Fruit fly (Drosophila melanogaster): ENCODE data around the gene Phs.

Phs gene

DNA sequence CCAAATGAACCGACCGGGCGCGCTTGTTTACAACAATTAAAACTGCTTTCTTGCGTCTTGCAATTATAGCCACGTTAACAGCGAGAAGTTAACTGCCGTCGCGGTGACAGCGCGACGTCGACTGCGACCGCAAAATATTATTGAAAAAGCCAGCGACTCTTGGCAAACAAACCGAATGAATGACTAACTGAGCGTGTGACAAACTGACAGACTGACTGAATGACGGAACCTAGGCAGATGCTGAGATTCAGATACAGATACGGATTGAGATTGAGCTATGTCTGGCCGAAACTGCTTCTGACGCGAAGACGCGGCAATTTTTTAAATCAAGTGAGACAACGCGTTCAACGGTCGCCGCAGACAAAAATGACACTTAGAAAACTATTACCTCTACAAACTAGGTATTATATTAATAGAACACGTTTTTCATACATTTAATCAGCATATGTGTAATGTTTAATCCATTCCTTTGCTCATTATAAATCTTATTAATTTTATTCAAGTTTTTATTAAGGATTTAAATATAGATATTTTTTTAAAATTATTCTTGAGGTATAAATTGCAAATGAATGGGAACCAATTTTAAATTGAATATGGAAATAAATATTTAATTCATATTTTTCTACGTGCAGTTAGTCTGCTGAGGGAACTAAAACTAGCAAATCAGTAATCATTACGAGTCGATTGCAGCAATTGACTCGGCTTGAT, 14.8 kb downstream of the Phs start:
- TF ChIP-seq CG17801 (GFP tag; optimal IDR thresholded peaks at IDR 0.05; ENCODE audit: partially characterized antibody): no peak

DNA sequence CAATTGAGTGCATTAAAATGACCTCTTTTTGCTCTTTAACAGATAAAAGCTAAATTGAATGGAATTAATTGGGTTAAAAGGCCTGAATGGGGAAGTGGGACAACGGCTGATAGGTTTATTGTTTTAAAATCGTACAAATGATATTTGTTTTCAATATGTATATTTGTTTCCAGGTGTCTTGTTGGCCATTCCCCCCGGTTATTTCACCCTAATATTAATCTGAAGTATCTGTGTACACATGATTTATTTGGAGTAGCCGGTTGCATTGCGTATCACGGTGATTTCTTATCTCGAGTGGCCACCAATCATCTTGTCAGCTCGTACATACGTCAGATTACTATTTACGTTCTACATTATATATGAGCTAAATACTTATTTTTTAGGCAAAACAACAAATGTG, 16.7 kb downstream of the Phs start:
- TF ChIP-seq CG17801 (GFP tag; optimal IDR thresholded peaks at IDR 0.05; ENCODE audit: partially characterized antibody): no peak

DNA sequence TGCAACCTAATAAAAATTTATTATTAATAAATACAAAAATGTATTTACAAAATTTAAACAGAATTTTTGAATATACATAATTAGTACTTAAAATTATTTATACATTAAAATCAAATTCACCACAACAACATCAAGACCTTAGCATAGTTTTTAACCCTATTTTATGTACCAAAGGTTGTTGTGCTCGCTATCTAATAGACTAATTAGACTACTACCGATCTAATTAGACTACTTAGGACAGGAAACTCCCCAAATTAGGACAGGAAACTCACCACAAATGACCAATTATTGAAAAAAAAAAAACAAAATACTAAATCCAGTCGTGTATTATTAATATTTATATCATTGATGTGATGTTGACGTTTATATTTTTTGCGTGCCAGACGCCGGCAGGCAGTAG, 17.3 kb downstream of the Phs start:
- no peak for TF ChIP-seq CG17801 (GFP tag; optimal IDR thresholded peaks at IDR 0.05; ENCODE audit: partially characterized antibody)

DNA sequence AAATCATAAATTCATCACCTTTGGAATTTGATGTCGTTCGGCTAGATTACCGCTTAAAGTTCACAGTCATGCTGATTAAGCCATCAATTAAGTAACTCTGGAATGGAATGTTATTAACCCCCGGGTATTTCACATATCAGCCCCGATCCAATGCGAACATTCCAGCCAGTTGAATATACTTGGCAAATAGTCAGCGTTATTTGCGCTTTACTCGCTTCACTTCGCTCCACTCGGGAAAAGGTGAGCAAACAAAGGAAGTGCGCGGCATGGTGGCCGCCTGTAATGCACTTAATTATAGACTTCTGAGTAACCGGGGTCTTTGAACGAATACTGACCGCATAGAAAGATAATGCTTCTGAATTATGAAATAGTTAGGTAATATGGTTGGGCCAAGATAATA, 17.9 kb downstream of the Phs start:
- TF ChIP-seq CG17801 (GFP tag; optimal IDR thresholded peaks at IDR 0.05; ENCODE audit: partially characterized antibody): no peak

DNA sequence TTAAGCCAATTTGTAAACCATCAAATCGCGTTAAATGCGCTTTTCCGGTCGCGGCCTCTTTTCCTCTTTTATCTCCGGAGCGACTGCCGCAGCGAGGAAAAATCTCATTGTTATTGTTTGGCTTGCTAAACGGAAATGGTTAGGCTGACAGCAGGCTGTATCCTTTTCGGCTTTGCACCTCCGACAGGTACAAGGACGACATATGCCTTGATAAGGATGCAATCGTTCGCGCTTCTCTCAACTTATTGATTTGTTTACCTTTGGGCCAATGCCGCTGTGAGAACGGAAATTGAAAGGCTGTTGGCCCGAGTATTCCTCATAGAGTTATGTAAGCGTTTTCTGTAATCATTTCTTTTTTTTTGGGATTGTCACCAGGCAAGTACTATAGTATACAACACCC, 18.8 kb downstream of the Phs start:
- TF ChIP-seq CG17801 (GFP tag; optimal IDR thresholded peaks at IDR 0.05; ENCODE audit: partially characterized antibody): no peak

DNA sequence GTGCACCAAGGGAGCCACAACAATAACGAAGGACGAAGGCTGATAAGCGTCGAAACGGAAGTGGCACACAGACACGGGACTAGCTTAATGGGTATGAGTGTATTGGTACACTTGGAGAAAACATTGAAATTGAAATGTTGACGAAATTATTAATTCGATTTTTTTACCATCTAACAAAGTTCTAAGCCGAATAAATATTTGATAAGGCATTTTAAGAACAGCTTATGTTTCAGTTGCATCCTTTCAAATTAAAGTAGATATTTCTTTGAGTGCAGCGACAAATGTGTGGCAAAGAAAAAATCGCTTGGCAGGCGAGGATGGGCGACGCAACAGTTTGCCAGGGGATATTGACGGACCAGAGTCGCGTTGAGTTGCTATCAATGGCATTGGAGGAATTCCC, 20.3 kb downstream of the Phs start:
- TF ChIP-seq CG17801 (GFP tag; optimal IDR thresholded peaks at IDR 0.05; ENCODE audit: partially characterized antibody): no peak

DNA sequence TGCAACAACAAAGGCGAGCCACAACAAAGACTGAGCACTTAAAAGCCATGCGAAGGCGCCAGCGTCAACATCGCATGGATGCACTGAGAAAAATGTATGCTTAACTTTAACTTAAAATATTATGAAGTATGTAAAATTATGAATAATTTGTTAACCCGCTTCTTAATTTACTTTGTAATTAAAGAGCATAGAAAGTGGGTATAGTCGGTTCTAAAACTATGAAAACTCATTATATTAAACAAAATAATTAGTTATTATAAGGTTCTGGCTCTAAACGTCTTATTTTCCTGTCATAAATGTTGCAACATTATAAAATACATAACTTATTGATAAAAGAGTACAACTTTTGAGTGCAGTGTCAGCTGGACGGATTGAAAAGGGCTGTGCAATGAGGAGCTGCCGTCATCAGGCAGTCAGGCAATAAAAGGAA, 21.9 kb downstream of the Phs start:
- no peak for TF ChIP-seq CG17801 (GFP tag; optimal IDR thresholded peaks at IDR 0.05; ENCODE audit: partially characterized antibody)

DNA sequence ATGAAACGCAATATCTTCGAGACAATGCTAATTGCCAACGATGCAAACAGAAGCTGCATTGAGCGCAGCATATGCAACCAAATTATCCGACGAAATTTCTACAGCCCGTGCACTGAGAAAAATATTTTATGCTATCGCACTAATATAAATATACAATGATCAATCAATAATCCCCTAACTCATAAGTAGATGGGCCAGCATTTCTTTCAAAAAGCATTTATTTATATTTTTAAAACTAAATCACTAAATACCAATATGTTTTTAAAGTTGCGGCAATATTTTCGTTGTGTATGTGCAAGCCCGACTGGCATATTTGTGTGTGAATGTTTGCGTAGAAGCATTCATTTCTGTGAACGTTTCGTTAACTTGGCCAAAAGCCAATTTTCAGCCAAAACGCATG, 26.5 kb downstream of the Phs start:
- no peak for TF ChIP-seq CG17801 (GFP tag; optimal IDR thresholded peaks at IDR 0.05; ENCODE audit: partially characterized antibody)

DNA sequence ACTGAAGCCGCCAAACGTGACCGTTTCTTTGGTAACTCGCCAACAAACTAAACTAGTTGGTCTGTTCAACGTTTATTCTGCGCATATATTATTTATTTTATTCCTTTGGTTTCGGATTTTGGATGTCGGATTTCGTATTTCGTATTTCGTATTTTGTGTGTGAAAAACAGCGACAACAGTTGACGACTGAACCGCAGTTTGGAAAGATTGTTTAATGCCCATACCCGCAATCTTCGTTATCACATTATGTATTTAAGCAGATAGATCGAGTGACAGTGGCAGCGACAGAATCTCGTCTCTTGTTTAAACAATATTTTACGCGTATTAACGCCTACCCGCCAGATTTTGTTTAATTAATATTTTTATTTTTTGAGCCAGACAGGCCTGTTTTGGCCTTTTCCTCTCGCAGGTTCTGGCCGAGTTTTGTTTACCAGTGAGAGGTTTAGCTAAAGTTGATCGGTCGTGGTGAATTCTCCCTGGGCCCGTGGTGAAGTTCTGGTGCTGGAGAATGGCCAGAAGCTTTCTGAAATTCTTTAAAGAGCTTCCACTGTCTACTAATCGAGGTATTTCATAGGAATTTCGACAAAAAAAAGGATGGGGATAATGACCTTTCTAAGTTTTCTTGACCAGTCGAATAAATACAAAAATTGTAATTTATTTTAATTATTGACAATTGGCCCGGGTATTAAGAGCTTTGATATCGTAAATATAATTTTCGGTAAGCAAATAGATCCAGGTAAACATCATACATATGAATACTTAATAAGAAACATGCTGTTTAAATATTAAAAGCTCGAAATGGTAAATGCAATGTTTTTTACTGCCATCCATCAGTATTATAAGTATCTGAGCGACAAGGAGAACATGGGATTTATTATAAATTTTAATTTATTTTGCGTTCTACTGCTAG, 28.3 kb downstream of the Phs start, which contains the start of the genes comm3 and CG43083:
Gene comm3, minus strand, starts transcription at position 51 of the 910 bp plus-strand sequence.
Gene CG43083, plus strand, starts transcription at position 860 of the 910 bp plus-strand sequence.
- TF ChIP-seq CG17801 (GFP tag; optimal IDR thresholded peaks at IDR 0.05; ENCODE audit: partially characterized antibody): no peak

DNA sequence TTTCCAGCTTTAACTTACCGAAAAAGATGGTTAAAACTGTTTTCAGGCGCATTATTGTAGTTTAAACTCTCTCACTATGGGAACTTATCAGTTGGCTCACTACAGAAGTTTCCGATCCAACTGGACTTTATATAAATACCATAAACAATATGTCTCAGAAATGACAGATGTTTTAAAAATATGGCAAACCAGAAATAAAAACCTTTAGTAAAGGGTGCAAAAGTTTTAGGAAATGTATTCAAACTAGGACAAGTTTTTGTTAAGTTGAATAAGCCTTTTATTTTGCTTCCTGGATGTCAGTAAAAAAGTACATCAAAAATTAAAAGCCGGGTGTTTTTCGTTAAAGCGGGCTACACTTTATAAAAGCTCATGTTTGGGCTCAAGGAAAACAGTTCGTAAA, 29.9 kb downstream of the Phs start, which contains the start of the genes Eig71Ea and Eig71Eb:
Gene Eig71Ea, minus strand, starts transcription at position 101 of the 400 bp plus-strand sequence.
Gene Eig71Eb, plus strand, starts transcription at position 376 of the 400 bp plus-strand sequence.
- no peak for TF ChIP-seq CG17801 (GFP tag; optimal IDR thresholded peaks at IDR 0.05; ENCODE audit: partially characterized antibody)

DNA sequence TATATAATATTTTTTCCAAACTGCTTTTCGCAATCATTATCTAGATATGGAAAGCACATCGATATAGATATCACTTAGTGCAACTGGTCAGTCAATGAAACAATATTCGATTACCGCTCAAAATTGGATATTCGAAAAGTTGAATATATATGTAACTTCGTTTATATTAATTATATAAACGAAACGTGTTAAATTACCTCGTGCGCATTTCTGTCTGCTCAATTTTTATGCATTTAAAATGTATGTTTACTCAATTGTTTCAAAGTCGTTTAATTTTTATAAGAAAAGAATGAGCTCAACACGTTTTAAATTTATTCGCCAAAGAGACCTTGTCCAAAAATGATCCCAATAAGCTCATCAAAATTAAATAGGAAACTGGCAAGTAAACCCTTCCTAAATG, 30.9 kb downstream of the Phs start, which contains the start of gene CG43084:
Gene CG43084, plus strand, starts transcription at position 301 of the 400 bp plus-strand sequence.
- no peak for TF ChIP-seq CG17801 (GFP tag; optimal IDR thresholded peaks at IDR 0.05; ENCODE audit: partially characterized antibody)

DNA sequence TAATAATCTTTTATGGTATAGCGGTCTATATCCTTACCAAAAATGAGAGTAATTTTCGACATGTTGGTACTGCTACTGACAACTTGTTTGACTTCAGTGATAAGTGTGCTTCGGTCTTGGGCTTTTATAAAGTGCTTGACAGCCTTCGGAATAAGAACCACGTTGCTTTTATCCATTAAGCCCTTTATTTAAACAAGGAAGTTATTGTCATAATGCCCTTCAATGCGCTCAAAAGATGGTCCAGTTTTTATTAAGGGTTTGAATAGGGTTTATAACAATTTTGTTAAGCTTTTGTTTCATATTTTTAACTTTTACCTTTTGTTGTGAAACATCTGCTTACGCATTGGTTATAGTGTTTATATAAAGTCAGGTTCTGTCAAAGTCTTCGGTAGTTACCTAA, 32.5 kb downstream of the Phs start, which contains the start of the genes Eig71Ec and Eig71Ed:
Gene Eig71Ec, minus strand, starts transcription at position 101 of the 400 bp plus-strand sequence.
Gene Eig71Ed, plus strand, starts transcription at position 384 of the 400 bp plus-strand sequence.
- no peak for TF ChIP-seq CG17801 (GFP tag; optimal IDR thresholded peaks at IDR 0.05; ENCODE audit: partially characterized antibody)

DNA sequence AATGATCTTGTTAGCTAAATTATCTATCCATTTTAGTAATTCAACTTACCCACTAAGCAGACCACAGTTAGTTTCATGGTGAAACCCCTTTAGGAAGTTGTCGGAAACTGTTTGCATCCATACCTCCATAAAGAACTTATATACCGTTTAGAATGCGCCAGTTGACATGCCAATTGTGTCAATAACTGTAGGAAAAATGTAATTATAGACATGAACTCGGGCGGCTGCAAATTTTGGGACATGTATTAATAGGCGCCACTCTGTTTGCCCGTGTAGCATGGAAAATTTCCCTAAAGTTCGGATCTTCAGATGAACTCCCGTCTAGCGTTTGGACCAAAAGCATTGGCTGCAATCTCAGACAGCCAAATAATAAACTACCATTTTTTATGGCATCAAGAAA, 36.2 kb downstream of the Phs start, which contains the start of gene Eig71Ee:
Gene Eig71Ee, minus strand, starts transcription at position 101 of the 400 bp plus-strand sequence.
- no peak for TF ChIP-seq CG17801 (GFP tag; optimal IDR thresholded peaks at IDR 0.05; ENCODE audit: partially characterized antibody)

DNA sequence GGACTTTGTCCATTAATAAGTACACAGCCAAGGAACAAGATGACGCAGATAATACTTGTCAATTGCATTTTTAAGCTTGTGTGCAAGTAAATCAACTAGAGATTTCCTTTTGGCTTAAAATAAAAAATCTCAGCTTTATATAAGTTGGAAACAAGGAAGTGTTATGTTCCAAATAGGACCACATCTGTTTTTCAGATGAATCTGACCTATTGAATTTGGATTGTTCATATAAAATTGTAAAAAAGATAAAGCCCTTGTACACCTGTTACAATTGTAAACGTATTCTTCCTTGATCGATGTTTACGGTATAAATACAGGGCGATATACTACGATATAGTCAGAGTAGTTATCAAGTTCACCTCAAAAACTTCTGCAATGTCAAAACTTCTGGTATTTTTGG, 37.6 kb downstream of the Phs start, which contains the start of the genes Eig71Ef and Eig71Eg:
Gene Eig71Ef, minus strand, starts transcription at position 101 of the 400 bp plus-strand sequence.
Gene Eig71Eg, plus strand, starts transcription at position 339 of the 400 bp plus-strand sequence.
- no peak for TF ChIP-seq CG17801 (GFP tag; optimal IDR thresholded peaks at IDR 0.05; ENCODE audit: partially characterized antibody)

DNA sequence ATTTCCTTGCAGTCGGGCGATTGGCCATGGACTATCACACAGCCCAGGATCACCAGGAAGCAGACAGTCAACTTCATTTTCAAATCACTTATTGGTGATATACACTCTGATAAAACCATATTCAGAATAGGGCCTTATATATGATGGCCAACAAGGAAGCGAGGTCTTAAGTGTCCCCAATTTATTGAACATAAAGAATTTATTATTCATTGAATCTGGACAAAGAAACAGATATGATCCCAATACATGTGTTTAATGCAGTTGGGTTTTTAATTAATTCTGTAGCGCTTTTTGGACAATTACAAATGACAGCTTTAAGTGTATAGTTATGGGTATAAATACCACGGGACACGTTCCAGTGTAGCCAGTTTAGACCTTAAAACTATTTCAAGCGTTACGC, 39.6 kb downstream of the Phs start, which contains the start of the genes Eig71Eh and Eig71Ei:
Gene Eig71Eh, minus strand, starts transcription at position 101 of the 400 bp plus-strand sequence.
Gene Eig71Ei, plus strand, starts transcription at position 367 of the 400 bp plus-strand sequence.
- no peak for TF ChIP-seq CG17801 (GFP tag; optimal IDR thresholded peaks at IDR 0.05; ENCODE audit: partially characterized antibody)
